Fruit fly (Drosophila melanogaster): ENCODE data around the gene CG42449.

DNA sequence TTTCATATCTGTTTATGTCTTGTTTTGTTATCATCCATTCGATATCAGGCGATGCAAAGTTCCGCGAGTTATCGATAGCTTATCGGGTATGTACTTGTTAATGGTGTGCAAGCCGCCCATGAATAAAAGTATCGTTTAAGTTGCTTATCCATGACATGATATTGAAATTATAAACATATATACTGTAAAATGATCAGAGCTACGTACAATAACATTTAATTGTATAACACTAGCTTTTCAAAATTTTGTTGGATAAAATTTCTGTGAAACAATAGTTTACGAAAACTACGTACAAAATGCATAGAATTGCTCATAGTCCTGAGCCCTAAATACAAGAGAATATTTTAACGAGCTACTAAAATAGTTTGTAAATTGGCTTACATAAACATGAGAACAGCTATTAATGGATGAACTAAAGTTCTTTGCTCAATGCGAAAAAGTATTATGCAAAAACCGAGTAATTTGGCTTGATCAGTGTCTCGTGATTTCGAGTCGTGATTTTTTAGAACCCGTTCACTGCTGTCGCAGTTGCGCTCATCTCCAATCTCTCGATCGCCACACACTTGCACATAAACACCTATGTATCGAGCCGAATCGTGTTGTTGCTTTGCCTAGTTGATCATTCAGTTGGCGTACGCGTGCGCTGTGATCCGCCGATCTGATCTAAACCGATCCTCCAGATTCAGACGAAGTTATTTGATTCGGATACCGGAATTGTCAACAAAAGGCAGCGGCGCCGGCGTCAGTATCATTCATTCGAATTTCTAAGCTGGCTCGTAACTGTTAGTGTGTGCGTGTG, 6.6 kb downstream of the CG42449 start, which contains the start of the genes PGAP1 and cv:
- TF ChIP-seq Eip93F (GFP tag; optimal IDR thresholded peaks at IDR 0.05) (no peak), CG31627 (GFP tag; optimal IDR thresholded peaks at IDR 0.05) (peak; percentile 29), OdsH (GFP tag; optimal IDR thresholded peaks at IDR 0.05) (no peak), Sox14 (GFP tag; optimal IDR thresholded peaks at IDR 0.05) (peak; percentile 55), Hr4 (GFP tag; optimal IDR thresholded peaks at IDR 0.05) (peak; percentile 31), Sox102F (GFP tag; optimal IDR thresholded peaks at IDR 0.05) (no peak), CG6276 (GFP tag; optimal IDR thresholded peaks at IDR 0.05) (no peak), CG10631 (GFP tag; optimal IDR thresholded peaks at IDR 0.05) (peak; percentile 18), Ets96B (tag; optimal IDR thresholded peaks at IDR 0.05) (no peak), Blimp-1 (GFP tag; optimal IDR thresholded peaks at IDR 0.05) (no peak), Eip75B (GFP tag; optimal IDR thresholded peaks at IDR 0.05) (no peak), CG6163 (GFP tag; IDR thresholded peaks at IDR 0.05) (peak; percentile 19; the same call in 1 of the 3 replicates), vri (GFP tag; optimal IDR thresholded peaks at IDR 0.05) (no peak), CG16779 (tag; optimal IDR thresholded peaks at IDR 0.05) (no peak)
